Fruit fly (Drosophila melanogaster): Measurements from ENCODE around the gene AkhR.
A peak's percentile ranks its signal among the peaks of the same experiment; 100 is the strongest.

Gene AkhR

dm6 chr2L:6722822-6723749 lies 7.1 kb upstream of the AkhR start, which contains the start of gene homer (continued):
- TF ChIP-seq Eip74EF (GFP tag; optimal IDR thresholded peaks at IDR 0.05) (no peak), CG8924 (tag; optimal IDR thresholded peaks at IDR 0.05) (peak; percentile 3), mld (GFP tag; IDR thresholded peaks at IDR 0.05; ENCODE audit: partially characterized antibody) (peak; percentile 87), CG10321 (GFP tag; IDR thresholded peaks at IDR 0.05) (no peak), E2f2 (GFP tag; IDR thresholded peaks at IDR 0.05) (peak; percentile 78; the same call in 1 of the 2 replicates), Ssrp (tag; optimal IDR thresholded peaks at IDR 0.05) (no peak), h (optimal IDR thresholded peaks at IDR 0.05) (no peak), slou (GFP tag; optimal IDR thresholded peaks at IDR 0.05) (no peak), Poxn (GFP tag; IDR thresholded peaks at IDR 0.05) (no peak), tup (GFP tag; optimal IDR thresholded peaks at IDR 0.05) (no peak), CG9817 (tag; optimal IDR thresholded peaks at IDR 0.05) (no peak), nmo (GFP tag; optimal IDR thresholded peaks at IDR 0.05) (peak; percentile 24), CG17385 (GFP tag; optimal IDR thresholded peaks at IDR 0.05) (no peak), pfk (GFP tag; optimal IDR thresholded peaks at IDR 0.05) (no peak), CG12744 (GFP tag; optimal IDR thresholded peaks at IDR 0.05) (no peak), croc (GFP tag; conservative IDR thresholded peaks at IDR 0.05) (no peak), CG13624 (GFP tag; optimal IDR thresholded peaks at IDR 0.05) (no peak), scrt (GFP tag; optimal IDR thresholded peaks at IDR 0.05) (no peak), HHEX (GFP tag; optimal IDR thresholded peaks at IDR 0.05) (no peak), CG7786 (GFP tag; optimal IDR thresholded peaks at IDR 0.05) (no peak), unc-4 (GFP tag; IDR thresholded peaks at IDR 0.05; ENCODE audit: partially characterized antibody) (peak; percentile 86), gfzf (GFP tag; optimal IDR thresholded peaks at IDR 0.05) (no peak), vvl (GFP tag; IDR thresholded peaks at IDR 0.05) (peak; percentile 18; the same call in 1 of the 2 replicates), org-1 (GFP tag; optimal IDR thresholded peaks at IDR 0.05) (no peak), nerfin-1 (tag; optimal IDR thresholded peaks at IDR 0.05) (peak; percentile 5), CG10274 (GFP tag; optimal IDR thresholded peaks at IDR 0.05) (no peak), Lim3 (GFP tag; IDR thresholded peaks at IDR 0.05) (no peak), Camta (GFP tag; optimal IDR thresholded peaks at IDR 0.05) (no peak), HLHmδ (GFP tag; optimal IDR thresholded peaks at IDR 0.05) (peak; percentile 85), CG8281 (tag; optimal IDR thresholded peaks at IDR 0.05) (no peak), CG12769 (tag; optimal IDR thresholded peaks at IDR 0.05) (peak; percentile 8), D19A (tag; optimal IDR thresholded peaks at IDR 0.05) (no peak), ssp (GFP tag; IDR thresholded peaks at IDR 0.05) (no peak), Fer2 (tag; optimal IDR thresholded peaks at IDR 0.05) (no peak), CG18262 (tag; optimal IDR thresholded peaks at IDR 0.05) (peak; percentile 19), Mes4 (GFP tag; optimal IDR thresholded peaks at IDR 0.05) (no peak), CG34376 (GFP tag; optimal IDR thresholded peaks at IDR 0.05) (peak; percentile 20), Dbx (GFP tag; IDR thresholded peaks at IDR 0.05) (0 out of 3 replicates have a peak, but pooled peaks have one; percentile 46), NfI (GFP tag; optimal IDR thresholded peaks at IDR 0.05) (no peak), peb (GFP tag; IDR thresholded peaks at IDR 0.05) (no peak), row (GFP tag; IDR thresholded peaks at IDR 0.05) (peak; percentile 47; the same call in 2 of the 3 replicates), H2.0 (GFP tag; IDR thresholded peaks at IDR 0.05) (no peak), dmrt99B (tag; optimal IDR thresholded peaks at IDR 0.05) (no peak), prd (optimal IDR thresholded peaks at IDR 0.05) (no peak), prd (GFP tag; IDR thresholded peaks at IDR 0.05) (no peak; the same call in 2 of the 3 replicates), caup (GFP tag; optimal IDR thresholded peaks at IDR 0.05; ENCODE audit: severe bottlenecking) (peak; percentile 8), mirr (GFP tag; optimal IDR thresholded peaks at IDR 0.05) (peak; percentile 59), CG6272 (GFP tag; IDR thresholded peaks at IDR 0.05) (no peak), otp (GFP tag; IDR thresholded peaks at IDR 0.05) (0 out of 3 replicates have a peak, but pooled peaks have one; percentile 20)

All from whole organism, embryonic.